Fruit fly (Drosophila melanogaster): ENCODE measurements around the gene CG34112.
A peak's percentile ranks its signal among the peaks of the same experiment; 100 is the strongest.

CG34112 gene

dm6 chr3R:4378363-4379354, 15.4 kb downstream of the CG34112 start, which contains the start of gene Sfxn1-3 (continued):
- TF ChIP-seq br (optimal IDR thresholded peaks at IDR 0.05) (no peak), Neu2 (GFP tag; optimal IDR thresholded peaks at IDR 0.05; ENCODE audit: borderline replicate concordance) (no peak), sug (tag; optimal IDR thresholded peaks at IDR 0.05) (peak; percentile 72), dm (GFP tag; optimal IDR thresholded peaks at IDR 0.05) (peak; percentile 36), jigr1 (GFP tag; IDR thresholded peaks at IDR 0.05) (no peak), Dfd (GFP tag; optimal IDR thresholded peaks at IDR 0.05) (no peak), CG1603 (tag; optimal IDR thresholded peaks at IDR 0.05) (peak; percentile 23), Oli (tag; optimal IDR thresholded peaks at IDR 0.05) (no peak), HLH4C (GFP tag; IDR thresholded peaks at IDR 0.05; ENCODE audit: partially characterized antibody) (0 out of 3 replicates have a peak, but pooled peaks have one; percentile 41), CG17912 (GFP tag; optimal IDR thresholded peaks at IDR 0.05) (peak; percentile 46), cato (GFP tag; optimal IDR thresholded peaks at IDR 0.05; ENCODE audit: borderline replicate concordance) (peak; percentile 5), Chrac-16 (GFP tag; optimal IDR thresholded peaks at IDR 0.05) (no peak), CG6854 (GFP tag; optimal IDR thresholded peaks at IDR 0.05) (peak; percentile 61), CG6254 (GFP tag; optimal IDR thresholded peaks at IDR 0.05) (no peak), pzg (GFP tag; optimal IDR thresholded peaks at IDR 0.05) (peak; percentile 49), Dip3 (GFP tag; optimal IDR thresholded peaks at IDR 0.05) (peak; percentile 34), CG11247 (GFP tag; IDR thresholded peaks at IDR 0.05) (no peak), CG9932 (GFP tag; IDR thresholded peaks at IDR 0.05) (peak; percentile 74), hkb (optimal IDR thresholded peaks at IDR 0.05) (no peak), hkb (GFP tag; IDR thresholded peaks at IDR 0.05) (no peak; the same call in 1 of the 2 replicates), pnt (GFP tag; optimal IDR thresholded peaks at IDR 0.05) (peak; percentile 16), CG12155 (GFP tag; optimal IDR thresholded peaks at IDR 0.05) (no peak), CG13287 (GFP tag; IDR thresholded peaks at IDR 0.05; ENCODE audit: partially characterized antibody) (peak; percentile 58), CG7745 (tag; optimal IDR thresholded peaks at IDR 0.05) (no peak), lola (GFP tag; optimal IDR thresholded peaks at IDR 0.05) (no peak), CG15696 (tag; optimal IDR thresholded peaks at IDR 0.05) (no peak), ro (GFP tag; IDR thresholded peaks at IDR 0.05) (no peak), Bteb2 (GFP tag; optimal IDR thresholded peaks at IDR 0.05) (no peak), caup (GFP tag; optimal IDR thresholded peaks at IDR 0.05; ENCODE audit: severe bottlenecking) (peak; percentile 67), E2f2 (GFP tag; IDR thresholded peaks at IDR 0.05) (peak; percentile 25; the same call in 1 of the 2 replicates), CG42726 (GFP tag; IDR thresholded peaks at IDR 0.05; ENCODE audit: partially characterized antibody) (no peak; the same call in 1 of the 2 replicates), CG2199 (GFP tag; IDR thresholded peaks at IDR 0.05) (no peak), ham (GFP tag; IDR thresholded peaks at IDR 0.05) (no peak), CG4328 (GFP tag; optimal IDR thresholded peaks at IDR 0.05) (peak; percentile 67), CG10462 (GFP tag; optimal IDR thresholded peaks at IDR 0.05) (peak; percentile 11), CG5180 (GFP tag; optimal IDR thresholded peaks at IDR 0.05) (peak; percentile 72), Lim3 (GFP tag; IDR thresholded peaks at IDR 0.05) (no peak), CG6272 (GFP tag; IDR thresholded peaks at IDR 0.05) (no peak), az2 (GFP tag; optimal IDR thresholded peaks at IDR 0.05) (peak; percentile 15), CG10366 (GFP tag; IDR thresholded peaks at IDR 0.05) (no peak), ranshi (GFP tag; IDR thresholded peaks at IDR 0.05) (no peak; the same call in 1 of the 2 replicates), CG11695 (GFP tag; IDR thresholded peaks at IDR 0.05) (no peak), Nf-YC (tag; optimal IDR thresholded peaks at IDR 0.05) (peak; percentile 56), nmo (GFP tag; optimal IDR thresholded peaks at IDR 0.05) (peak; percentile 18), Dref (GFP tag; IDR thresholded peaks at IDR 0.05) (no peak), kah (GFP tag; optimal IDR thresholded peaks at IDR 0.05) (peak; percentile 82), CkIIα-i1 (GFP tag; IDR thresholded peaks at IDR 0.05) (no peak; the same call in 1 of the 2 replicates), peb (GFP tag; IDR thresholded peaks at IDR 0.05) (no peak)
